Worm (Caenorhabditis elegans): ENCODE results near the gene txt-8.

- no peak for TF ChIP-seq skn-1 (tag; optimal IDR thresholded peaks at IDR 0.05)
- no peak for TF ChIP-seq ceh-82 (tag; optimal IDR thresholded peaks at IDR 0.05)
These were observed 40.0 kb upstream of the txt-8 start, which contains the start of gene Y51A2B.2 for ce11 chrV:18374194-18374593.
